Worm (Caenorhabditis elegans) whole organism, midembryonic: Measurements from ENCODE around the gene C45G9.6.

Experiments used
- T22C8.4 ChIP-seq: fragments of 200-800 bp; sonication (Bioruptor generic); IDR thresholded peaks from 2 replicates; pipeline ENCODE4 v1.3.6; 2022; ENCODE audit warnings: missing genetic modification characterization, missing compliant biosample characterization
- cog-1 ChIP-seq: sonication (generic microtip); optimal IDR thresholded peaks from 2 replicates; lab custom pipeline; 2016; ENCODE audit warnings: missing genetic modification characterization, missing compliant biosample characterization
- flt-1 ChIP-seq: fragments of 200-800 bp; sonication (Bioruptor generic); IDR thresholded peaks from 2 replicates; pipeline ENCODE4 v1.3.6; 2022; ENCODE audit warnings: missing genetic modification characterization, missing compliant biosample characterization
- klf-2 ChIP-seq: fragments of 200-800 bp; sonication (Bioruptor generic); conservative IDR thresholded peaks from 2 replicates; pipeline ENCODE4 v1.3.6; 2022; ENCODE audit warnings: missing genetic modification reagents, missing genetic modification characterization, missing compliant biosample characterization
- med-1 ChIP-seq: sonication (generic microtip); optimal IDR thresholded peaks from 2 replicates; lab custom pipeline; 2017; ENCODE audit warnings: missing genetic modification characterization, mild to moderate bottlenecking, missing compliant biosample characterization, antibody characterized with exemption, missing genetic modification reagents; ENCODE audit not compliant: insufficient read depth
- ref-1 ChIP-seq: fragments of 200-800 bp; sonication (Bioruptor generic); conservative IDR thresholded peaks from 2 replicates; pipeline ENCODE4 v1.3.6; 2022; ENCODE audit warnings: missing genetic modification reagents, missing genetic modification characterization, missing compliant biosample characterization
- tab-1 ChIP-seq: fragments of 200-800 bp; sonication (Bioruptor generic); IDR thresholded peaks from 2 replicates; pipeline ENCODE4 v1.3.6; 2022; ENCODE audit warnings: missing genetic modification characterization, missing compliant biosample characterization
- ztf-23 ChIP-seq: fragments of 200-800 bp; sonication (Bioruptor generic); IDR thresholded peaks from 2 replicates; pipeline ENCODE4 v1.3.6; 2022; ENCODE audit warnings: missing genetic modification reagents, missing genetic modification characterization, missing compliant biosample characterization
- ztf-29 ChIP-seq: fragments of 200-800 bp; sonication (Bioruptor generic); IDR thresholded peaks from 2 replicates; pipeline ENCODE4 v1.3.6; 2022; ENCODE audit warnings: missing genetic modification reagents, missing genetic modification characterization, missing compliant biosample characterization

Gene C45G9.6

ce11 chrIII:5010723-5011122, 25.5 kb upstream of the C45G9.6 start:
- TF ChIP-seq med-1 (GFP tag; lab: Kevin White, UChicago) (no peak), T22C8.4 (GFP tag; lab: Robert Waterston, UW) (no peak), cog-1 (no peak), ztf-23 (GFP tag; lab: Robert Waterston, UW) (no peak), tab-1 (no peak)

ce11 chrIII:5012460-5012859, 23.8 kb upstream of the C45G9.6 start:
- TF ChIP-seq flt-1 (GFP tag; lab: Robert Waterston, UW): no peak

ce11 chrIII:5013915-5014346, 22.3 kb upstream of the C45G9.6 start:
- 0 out of 2 replicates have a peak, but pooled peaks have one; percentile 27 for TF ChIP-seq ztf-29 (GFP tag; lab: Robert Waterston, UW)
- no peak for TF ChIP-seq med-1 (GFP tag; lab: Kevin White, UChicago)
- TF ChIP-seq T22C8.4 (GFP tag; lab: Robert Waterston, UW): no peak
- no peak for TF ChIP-seq klf-2 (GFP tag; lab: Robert Waterston, UW)
- TF ChIP-seq tab-1: 0 out of 2 replicates have a peak, but pooled peaks have one; percentile 21
- TF ChIP-seq ref-1 (GFP tag; lab: Robert Waterston, UW): no peak
- peak; percentile 94 for TF ChIP-seq ztf-23 (GFP tag; lab: Robert Waterston, UW)
- TF ChIP-seq flt-1 (GFP tag; lab: Robert Waterston, UW): peak; percentile 82; the same call in 1 of the 2 replicates
- TF ChIP-seq cog-1: peak; percentile 96

ce11 chrIII:5017550-5017949, 18.7 kb upstream of the C45G9.6 start, which contains the start of gene larp-1:
Gene larp-1 (minus strand): TSS chrIII:5017650.
- TF ChIP-seq ztf-23 (GFP tag; lab: Robert Waterston, UW) (no peak), cog-1 (no peak), ref-1 (GFP tag; lab: Robert Waterston, UW) (no peak), tab-1 (no peak), ztf-29 (GFP tag; lab: Robert Waterston, UW) (no peak), T22C8.4 (GFP tag; lab: Robert Waterston, UW) (no peak), med-1 (GFP tag; lab: Kevin White, UChicago) (no peak), flt-1 (GFP tag; lab: Robert Waterston, UW) (no peak), klf-2 (GFP tag; lab: Robert Waterston, UW) (no peak)

ce11 chrIII:5018116-5018689, 18.1 kb upstream of the C45G9.6 start, which contains the start of gene wip-1:
Gene wip-1 (plus strand): TSS chrIII:5018639.
- TF ChIP-seq ztf-29 (GFP tag; lab: Robert Waterston, UW) (peak; percentile 78), klf-2 (GFP tag; lab: Robert Waterston, UW) (peak; percentile 60; the same call in 1 of the 2 replicates), ref-1 (GFP tag; lab: Robert Waterston, UW) (no peak), med-1 (GFP tag; lab: Kevin White, UChicago) (peak; percentile 15), flt-1 (GFP tag; lab: Robert Waterston, UW) (peak; percentile 85), T22C8.4 (GFP tag; lab: Robert Waterston, UW) (0 out of 2 replicates have a peak, but pooled peaks have one; percentile 8), cog-1 (peak; percentile 91), tab-1 (peak; percentile 40; the same call in 1 of the 2 replicates), ztf-23 (GFP tag; lab: Robert Waterston, UW) (peak; percentile 100)

- TF ChIP-seq tab-1 (no peak), ztf-23 (GFP tag; lab: Robert Waterston, UW) (no peak), ref-1 (GFP tag; lab: Robert Waterston, UW) (no peak), flt-1 (GFP tag; lab: Robert Waterston, UW) (no peak), cog-1 (no peak), T22C8.4 (GFP tag; lab: Robert Waterston, UW) (no peak), med-1 (GFP tag; lab: Kevin White, UChicago) (no peak), klf-2 (GFP tag; lab: Robert Waterston, UW) (no peak), ztf-29 (GFP tag; lab: Robert Waterston, UW) (no peak)
Measured at ce11 chrIII:5020924-5021323, 15.3 kb upstream of the C45G9.6 start, which contains the start of gene mdt-11. Gene mdt-11 (plus strand): TSS chrIII:5021224.

ce11 chrIII:5021689-5022088, 14.6 kb upstream of the C45G9.6 start, which contains the start of gene R144.3:
Gene R144.3 (plus strand): TSS chrIII:5021989.
- TF ChIP-seq klf-2 (GFP tag; lab: Robert Waterston, UW) (no peak), ztf-29 (GFP tag; lab: Robert Waterston, UW) (no peak), med-1 (GFP tag; lab: Kevin White, UChicago) (no peak), flt-1 (GFP tag; lab: Robert Waterston, UW) (no peak), ztf-23 (GFP tag; lab: Robert Waterston, UW) (no peak), cog-1 (no peak), ref-1 (GFP tag; lab: Robert Waterston, UW) (no peak), tab-1 (no peak), T22C8.4 (GFP tag; lab: Robert Waterston, UW) (no peak)

ce11 chrIII:5022964-5023363, 13.3 kb upstream of the C45G9.6 start, which contains the start of gene R144.13:
Gene R144.13 (plus strand): TSS chrIII:5023264.
- no peak for TF ChIP-seq cog-1
- TF ChIP-seq ref-1 (GFP tag; lab: Robert Waterston, UW): no peak
- no peak for TF ChIP-seq T22C8.4 (GFP tag; lab: Robert Waterston, UW)
- no peak for TF ChIP-seq ztf-23 (GFP tag; lab: Robert Waterston, UW)
- TF ChIP-seq med-1 (GFP tag; lab: Kevin White, UChicago): no peak
- TF ChIP-seq flt-1 (GFP tag; lab: Robert Waterston, UW): no peak
- TF ChIP-seq tab-1: no peak
- no peak for TF ChIP-seq klf-2 (GFP tag; lab: Robert Waterston, UW)
- no peak for TF ChIP-seq ztf-29 (GFP tag; lab: Robert Waterston, UW)

ce11 chrIII:5023642-5024041, 12.6 kb upstream of the C45G9.6 start:
- TF ChIP-seq klf-2 (GFP tag; lab: Robert Waterston, UW) (no peak), med-1 (GFP tag; lab: Kevin White, UChicago) (no peak), ref-1 (GFP tag; lab: Robert Waterston, UW) (no peak), flt-1 (GFP tag; lab: Robert Waterston, UW) (no peak), ztf-29 (GFP tag; lab: Robert Waterston, UW) (no peak), ztf-23 (GFP tag; lab: Robert Waterston, UW) (no peak), cog-1 (no peak), tab-1 (no peak), T22C8.4 (GFP tag; lab: Robert Waterston, UW) (no peak)
